Worm (Caenorhabditis elegans): ENCODE measurements around the gene T27A10.6.

- TF ChIP-seq lin-39 (tag; optimal IDR thresholded peaks at IDR 0.05) (no peak), daf-12 (tag; optimal IDR thresholded peaks at IDR 0.05) (no peak), unc-62 (GFP tag; optimal IDR thresholded peaks at IDR 0.05 in 1 of 2) (no peak), unc-62 (tag; optimal IDR thresholded peaks at IDR 0.05) (no peak), mdt-29 (GFP tag; IDR thresholded peaks at IDR 0.05) (no peak), unc-130 (GFP tag; optimal IDR thresholded peaks at IDR 0.05) (no peak), ama-1 (optimal IDR thresholded peaks at IDR 0.05) (no peak), arid-1 (GFP tag; conservative IDR thresholded peaks at IDR 0.05) (no peak), nhr-76 (tag; optimal IDR thresholded peaks at IDR 0.05) (no peak), hif-1 (tag; optimal IDR thresholded peaks at IDR 0.05) (no peak), aly-2 (tag; optimal IDR thresholded peaks at IDR 0.05) (no peak), fkh-10 (GFP tag; optimal IDR thresholded peaks at IDR 0.05) (no peak), nhr-77 (tag; optimal IDR thresholded peaks at IDR 0.05) (no peak), lin-15B (tag; optimal IDR thresholded peaks at IDR 0.05) (no peak)
Measured at ce11 chrX:3618842-3619241, 22.7 kb upstream of the T27A10.6 start.
